Worm (Caenorhabditis elegans) whole organism, L4/young adult: ENCODE data around the gene srx-34.
A peak's percentile ranks its signal among the peaks of the same experiment; 100 is the strongest.

ENCODE experiments used
- W03F9.2 ChIP-seq: fragments of 150-350 bp; optimal IDR thresholded peaks from 2 replicates; lab custom pipeline; 2014; ENCODE audit warnings: missing biosample characterization, missing genetic modification characterization
- dao-5 ChIP-seq: sonication (generic microtip); optimal IDR thresholded peaks from 2 replicates; lab custom pipeline; 2016; ENCODE audit warnings: missing genotype, missing genetic modification characterization, moderate library complexity, missing compliant biosample characterization
- him-1 ChIP-seq: sonication (generic microtip); optimal IDR thresholded peaks from 2 replicates; lab custom pipeline; 2016; ENCODE audit warnings: missing genotype, missing genetic modification reagents, missing genetic modification characterization, missing compliant biosample characterization

srx-34 gene

DNA sequence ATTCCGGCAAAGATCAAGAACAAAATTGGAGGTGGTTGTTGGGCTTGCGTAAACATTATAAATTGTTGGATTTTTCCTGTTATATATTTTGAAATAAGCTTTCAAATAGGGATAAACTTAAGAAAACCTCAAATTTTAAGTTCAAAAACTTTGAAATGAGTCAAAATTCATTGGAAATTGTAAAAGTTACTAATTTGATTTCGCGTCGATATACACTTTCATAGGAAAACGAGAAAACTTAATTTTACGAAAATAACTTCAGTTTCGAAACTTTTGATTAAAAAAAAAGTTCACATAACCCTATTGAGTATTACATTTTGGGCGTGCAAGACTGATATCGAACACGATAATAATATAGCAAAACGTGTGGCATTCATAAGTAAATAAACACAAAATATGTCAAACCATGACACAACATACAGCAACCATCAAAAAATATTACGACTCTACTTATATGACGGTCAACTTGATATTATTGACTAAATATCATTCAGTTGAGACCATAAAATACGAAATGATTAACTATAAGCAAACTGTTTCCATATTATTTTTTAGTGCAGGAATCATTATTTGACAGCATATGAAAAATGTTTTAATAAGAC lies 23.8 kb downstream of the srx-34 start:
- TF ChIP-seq him-1 (tag; lab: Kevin White, UChicago) (no peak), dao-5 (no peak), W03F9.2 (tag; lab: Kevin White, UChicago) (no peak)

ce11 chrV:7095254-7095990 lies 24.6 kb downstream of the srx-34 start:
- TF ChIP-seq him-1 (tag; lab: Kevin White, UChicago) (no peak), dao-5 (no peak), W03F9.2 (tag; lab: Kevin White, UChicago) (no peak)

ce11 chrV:7093720-7094401 lies 26.2 kb downstream of the srx-34 start, which contains the start of gene nhr-135:
nhr-135 (minus strand) TSS chrV:7093770.
- TF ChIP-seq W03F9.2 (tag; lab: Kevin White, UChicago) (peak; percentile 42), dao-5 (no peak), him-1 (tag; lab: Kevin White, UChicago) (no peak)

- TF ChIP-seq dao-5: no peak
- TF ChIP-seq him-1 (tag; lab: Kevin White, UChicago): no peak
- TF ChIP-seq W03F9.2 (tag; lab: Kevin White, UChicago): no peak
Measured at ce11 chrV:7091287-7091686, 28.8 kb downstream of the srx-34 start, which contains the start of gene nhr-286. nhr-286 (minus strand) TSS chrV:7091610.

DNA sequence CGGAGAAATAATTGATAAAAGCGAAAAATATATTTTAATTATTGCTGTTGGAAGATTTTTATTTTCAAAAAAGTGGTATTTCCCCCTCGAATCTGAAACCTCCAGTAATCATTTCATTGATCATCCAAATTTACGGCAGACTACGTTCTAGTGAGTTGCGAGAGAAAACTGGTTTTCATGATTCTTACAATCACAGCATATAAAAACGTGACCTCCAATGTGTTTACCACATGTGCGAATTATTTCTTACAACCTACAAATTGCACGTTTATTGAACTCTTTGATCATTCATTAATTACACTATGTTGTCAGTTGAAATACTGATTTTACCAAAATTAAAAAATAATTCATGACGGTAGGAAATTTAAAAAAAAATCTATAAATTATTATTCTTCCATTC lies 30.9 kb downstream of the srx-34 start:
- TF ChIP-seq him-1 (tag; lab: Kevin White, UChicago) (no peak), W03F9.2 (tag; lab: Kevin White, UChicago) (peak; percentile 7), dao-5 (no peak)

ce11 chrV:7087340-7087739 lies 32.7 kb downstream of the srx-34 start:
- TF ChIP-seq dao-5 (no peak), him-1 (tag; lab: Kevin White, UChicago) (no peak), W03F9.2 (tag; lab: Kevin White, UChicago) (no peak)

- TF ChIP-seq dao-5: no peak
- no peak for TF ChIP-seq W03F9.2 (tag; lab: Kevin White, UChicago)
- no peak for TF ChIP-seq him-1 (tag; lab: Kevin White, UChicago)
Measured at ce11 chrV:7085518-7086104, 34.5 kb downstream of the srx-34 start, which contains the start of gene VC5.2. VC5.2 (plus strand) TSS chrV:7085956.

ce11 chrV:7084612-7085139 lies 35.4 kb downstream of the srx-34 start, which contains the start of gene mys-1:
mys-1 (minus strand) TSS chrV:7084662.
- TF ChIP-seq dao-5: no peak
- TF ChIP-seq him-1 (tag; lab: Kevin White, UChicago): peak; percentile 0
- peak; percentile 55 for TF ChIP-seq W03F9.2 (tag; lab: Kevin White, UChicago)

ce11 chrV:7079388-7079787 lies 40.7 kb downstream of the srx-34 start:
- TF ChIP-seq dao-5 (no peak), him-1 (tag; lab: Kevin White, UChicago) (no peak), W03F9.2 (tag; lab: Kevin White, UChicago) (no peak)

DNA sequence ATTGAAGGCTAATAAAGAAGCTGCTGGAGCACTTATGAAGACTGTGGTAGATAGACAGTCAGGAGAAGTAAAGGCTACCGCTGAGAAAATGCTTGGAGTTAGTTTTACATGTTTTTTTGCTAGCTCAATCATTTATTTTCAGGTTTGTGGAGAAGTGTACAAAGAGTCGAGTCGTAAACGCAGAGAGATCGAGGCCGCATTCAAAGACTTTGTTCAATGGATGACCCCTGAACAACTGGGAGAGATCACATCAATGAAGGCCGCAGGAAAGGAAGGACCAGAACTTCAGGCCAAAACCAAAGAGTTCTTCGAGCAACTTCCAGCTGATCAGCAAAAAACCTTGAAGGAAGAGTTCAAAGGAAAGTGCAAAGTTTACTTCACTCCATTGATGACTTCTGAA lies 41.3 kb downstream of the srx-34 start:
- no peak for TF ChIP-seq him-1 (tag; lab: Kevin White, UChicago)
- TF ChIP-seq W03F9.2 (tag; lab: Kevin White, UChicago): no peak
- no peak for TF ChIP-seq dao-5

DNA sequence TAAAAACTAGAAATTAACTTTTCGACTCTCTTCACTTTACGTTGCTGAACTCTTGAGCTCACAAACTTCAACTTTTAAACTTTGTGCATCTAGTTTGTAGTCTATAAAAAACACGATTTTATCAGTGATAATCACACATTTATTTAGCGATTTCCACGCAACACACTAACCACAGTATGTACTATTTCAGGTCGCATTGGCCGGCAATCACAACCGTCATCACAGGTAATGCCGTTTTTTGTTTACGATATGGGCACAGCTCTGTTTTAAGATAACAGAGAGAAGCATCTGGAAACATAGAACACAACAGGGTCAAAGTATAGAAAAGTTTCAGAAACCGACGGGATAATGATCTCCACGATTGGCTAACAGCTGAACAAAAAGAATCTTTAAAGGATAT lies 43.9 kb downstream of the srx-34 start:
- TF ChIP-seq W03F9.2 (tag; lab: Kevin White, UChicago): no peak
- no peak for TF ChIP-seq him-1 (tag; lab: Kevin White, UChicago)
- no peak for TF ChIP-seq dao-5

DNA sequence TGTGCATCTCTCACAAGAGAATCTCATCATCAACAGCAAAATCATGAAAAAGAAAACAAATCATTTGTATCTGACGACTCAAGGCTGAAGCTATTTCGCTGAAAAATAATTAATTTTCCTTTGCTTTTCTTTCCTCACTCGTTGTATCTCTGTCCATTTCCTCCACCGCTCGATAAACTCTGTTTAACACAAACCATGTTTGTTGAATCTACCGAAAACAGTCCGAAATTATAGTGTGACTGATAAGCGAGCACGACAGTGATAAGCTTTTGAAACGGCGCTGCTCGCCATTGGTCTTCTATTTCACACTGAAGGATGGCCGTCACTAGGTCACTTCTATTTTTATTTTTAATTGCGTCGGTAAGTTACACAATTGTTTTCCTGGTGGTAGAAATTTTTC lies 44.4 kb downstream of the srx-34 start, which contains the start of gene npa-1:
TSS of gene npa-1 (plus strand) at position 142 of the 400 bp plus-strand sequence.
- TF ChIP-seq dao-5: no peak
- TF ChIP-seq W03F9.2 (tag; lab: Kevin White, UChicago): no peak
- TF ChIP-seq him-1 (tag; lab: Kevin White, UChicago): no peak

- TF ChIP-seq him-1 (tag; lab: Kevin White, UChicago): no peak
- no peak for TF ChIP-seq W03F9.2 (tag; lab: Kevin White, UChicago)
Measured at ce11 chrV:7072309-7072708, 47.8 kb downstream of the srx-34 start, which contains the start of gene F27B10.1. F27B10.1 (plus strand) TSS chrV:7072609.
